Worm (Caenorhabditis elegans) whole organism, L2 larva: Measurements from ENCODE around the gene C05D12.3.

Experiments used
- ama-1 ChIP-seq: fragments of 150-350 bp; optimal IDR thresholded peaks from 2 replicates; lab custom pipeline; 2018; ENCODE audit warnings: inconsistent platforms
- elt-1 ChIP-seq: fragments of 150-350 bp; optimal IDR thresholded peaks from 2 replicates; lab custom pipeline; 2014; ENCODE audit warnings: missing biosample characterization, missing genetic modification characterization
- unc-62 ChIP-seq: fragments of 150-350 bp; optimal IDR thresholded peaks from 2 replicates; lab custom pipeline; 2014; ENCODE audit warnings: missing biosample characterization, missing genetic modification reagents, missing genetic modification characterization
- ztf-11 ChIP-seq: sonication (generic microtip); optimal IDR thresholded peaks from 2 replicates; lab custom pipeline; 2017; ENCODE audit warnings: missing biosample characterization, missing genetic modification characterization

DNA sequence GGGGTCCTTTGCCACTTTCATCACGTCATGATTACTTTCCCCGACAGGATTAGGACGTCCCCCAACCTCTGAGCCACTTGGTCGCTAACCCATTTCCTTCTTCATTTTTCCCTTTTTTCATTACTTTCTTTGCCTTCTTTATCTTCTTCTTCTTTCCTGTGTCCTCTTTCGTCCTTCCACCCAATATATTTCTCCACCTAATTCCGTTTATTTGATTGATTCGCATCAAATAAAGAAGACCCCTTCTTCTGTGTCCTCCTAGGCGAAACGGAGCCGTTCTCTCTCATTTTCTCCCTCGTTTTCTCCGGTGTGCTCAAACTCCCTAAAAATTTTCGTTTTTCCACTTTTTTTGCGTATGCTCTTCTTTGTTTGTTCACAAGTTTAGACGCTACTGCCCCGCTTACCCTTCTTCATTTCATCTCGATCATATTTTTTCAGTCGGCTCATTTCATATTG, 15.4 kb upstream of the C05D12.3 start, which contains the start of gene C05D12.7:
- TF ChIP-seq ztf-11 (tag; lab: Kevin White, UChicago): no peak
- no peak for TF ChIP-seq unc-62
- no peak for TF ChIP-seq elt-1 (tag; lab: Kevin White, UChicago)
- no peak for TF ChIP-seq ama-1 (lab: Kevin White, UChicago)
